Fruit fly (Drosophila melanogaster): Measurements from ENCODE around the gene ctrip.

Gene ctrip

dm6 chr3R:4811936-4812534 is at the start of gene ctrip, which contains the start of gene Hus1-like (continued):
- TF ChIP-seq trem (tag; optimal IDR thresholded peaks at IDR 0.05), result peak; percentile 32
- peak; percentile 48 for TF ChIP-seq Fer1 (GFP tag; optimal IDR thresholded peaks at IDR 0.05)
- peak; percentile 15 for TF ChIP-seq CG13775 (GFP tag; optimal IDR thresholded peaks at IDR 0.05)
- TF ChIP-seq CG18599 (GFP tag; optimal IDR thresholded peaks at IDR 0.05), result peak; percentile 36
- TF ChIP-seq CG6791 (GFP tag; IDR thresholded peaks at IDR 0.05; ENCODE audit: partially characterized antibody), result peak; percentile 53; the same call in 1 of the 3 replicates
- no peak; the same call in 3 of the 4 replicates for TF ChIP-seq Gug (GFP tag; IDR thresholded peaks at IDR 0.05)
- peak; percentile 28; the same call in 1 of the 2 replicates for TF ChIP-seq CG32532 (GFP tag; IDR thresholded peaks at IDR 0.05)
- no peak for TF ChIP-seq pnt (GFP tag; optimal IDR thresholded peaks at IDR 0.05)
- TF ChIP-seq Deaf1 (tag; optimal IDR thresholded peaks at IDR 0.05), result peak; percentile 42
- TF ChIP-seq kay (GFP tag; optimal IDR thresholded peaks at IDR 0.05), result no peak
- TF ChIP-seq CG1233 (GFP tag; optimal IDR thresholded peaks at IDR 0.05), result peak; percentile 2
- peak; percentile 89 for TF ChIP-seq Dref (GFP tag; IDR thresholded peaks at IDR 0.05)
- no peak for TF ChIP-seq pan (optimal IDR thresholded peaks at IDR 0.05)
- TF ChIP-seq pan (GFP tag; optimal IDR thresholded peaks at IDR 0.05 in 1 of 2, IDR thresholded peaks at IDR 0.05 in 1 of 2), result peak in 1 of 2 experiments; percentile 33
- TF ChIP-seq CG33557 (GFP tag; optimal IDR thresholded peaks at IDR 0.05), result peak; percentile 21
- 0 out of 2 replicates have a peak, but pooled peaks have one; percentile 5 for TF ChIP-seq CG14441 (GFP tag; IDR thresholded peaks at IDR 0.05)
- TF ChIP-seq CG12299 (tag; optimal IDR thresholded peaks at IDR 0.05), result peak; percentile 0
- no peak for TF ChIP-seq CG4424 (GFP tag; optimal IDR thresholded peaks at IDR 0.05)
- TF ChIP-seq CG3995 (GFP tag; optimal IDR thresholded peaks at IDR 0.05), result peak; percentile 54
- TF ChIP-seq Scr (GFP tag; IDR thresholded peaks at IDR 0.05; ENCODE audit: partially characterized antibody), result peak; percentile 60
- peak; percentile 49 for TF ChIP-seq dm (GFP tag; optimal IDR thresholded peaks at IDR 0.05)
- TF ChIP-seq pita (GFP tag; optimal IDR thresholded peaks at IDR 0.05), result no peak
- 0 out of 4 replicates have a peak, but pooled peaks have one; percentile 66 for TF ChIP-seq chinmo (GFP tag; IDR thresholded peaks at IDR 0.05; ENCODE audit: partially characterized antibody)
- peak; percentile 46 for TF ChIP-seq YL-1 (GFP tag; optimal IDR thresholded peaks at IDR 0.05)
- TF ChIP-seq Bdp1 (GFP tag; optimal IDR thresholded peaks at IDR 0.05), result no peak
- TF ChIP-seq ci (GFP tag; IDR thresholded peaks at IDR 0.05), result 0 out of 3 replicates have a peak, but pooled peaks have one; percentile 29
- TF ChIP-seq chn (GFP tag; optimal IDR thresholded peaks at IDR 0.05), result no peak
- no peak for TF ChIP-seq CG7556 (GFP tag; optimal IDR thresholded peaks at IDR 0.05)
- no peak for TF ChIP-seq lov (optimal IDR thresholded peaks at IDR 0.05)
- no peak for TF ChIP-seq lov (GFP tag; IDR thresholded peaks at IDR 0.05)
- TF ChIP-seq fd96Cb (tag; optimal IDR thresholded peaks at IDR 0.05), result no peak
- TF ChIP-seq CG14860 (GFP tag; IDR thresholded peaks at IDR 0.05; ENCODE audit: partially characterized antibody), result peak; percentile 48; the same call in 1 of the 3 replicates
- TF ChIP-seq CG9817 (tag; optimal IDR thresholded peaks at IDR 0.05), result peak; percentile 44
- peak; percentile 35 for TF ChIP-seq sens (GFP tag)
- TF ChIP-seq MBD-R2 (GFP tag; IDR thresholded peaks at IDR 0.05), result peak; percentile 48; the same call in 1 of the 2 replicates
- peak; percentile 22 for TF ChIP-seq Meics (GFP tag; optimal IDR thresholded peaks at IDR 0.05)
- no peak for TF ChIP-seq CG2120 (GFP tag; optimal IDR thresholded peaks at IDR 0.05)
- TF ChIP-seq dysf (GFP tag; IDR thresholded peaks at IDR 0.05), result peak; percentile 32; the same call in 1 of the 3 replicates
- TF ChIP-seq CG9876 (GFP tag; optimal IDR thresholded peaks at IDR 0.05), result peak; percentile 7
- TF ChIP-seq CG1603 (tag; optimal IDR thresholded peaks at IDR 0.05), result peak; percentile 72
- TF ChIP-seq HLH4C (GFP tag; IDR thresholded peaks at IDR 0.05; ENCODE audit: partially characterized antibody), result peak; percentile 66
- TF ChIP-seq CG10979 (tag; optimal IDR thresholded peaks at IDR 0.05), result peak; percentile 1
- peak; percentile 40; the same call in 1 of the 3 replicates for TF ChIP-seq knrl (GFP tag; IDR thresholded peaks at IDR 0.05; ENCODE audit: partially characterized antibody)
- no peak for TF ChIP-seq tgo (GFP tag; IDR thresholded peaks at IDR 0.05)
- TF ChIP-seq CG11723 (GFP tag; optimal IDR thresholded peaks at IDR 0.05), result peak; percentile 36
